Worm (Caenorhabditis elegans) whole organism, mixed stage, embryonic: ENCODE measurements around the gene F16B4.6.

ENCODE experiments used
- M03D4.4 ChIP-seq: sonication (generic microtip); optimal IDR thresholded peaks from 2 replicates; lab custom pipeline; 2017; ENCODE audit warnings: mild to moderate bottlenecking, missing genetic modification characterization, missing compliant biosample characterization
- blmp-1 ChIP-seq: fragments of 150-350 bp; optimal IDR thresholded peaks from 2 replicates; lab custom pipeline; 2014; ENCODE audit warnings: missing biosample characterization, missing genetic modification characterization
- elt-3 ChIP-seq: fragments of 150-350 bp; optimal IDR thresholded peaks from 2 replicates; lab custom pipeline; 2014; ENCODE audit warnings: missing biosample characterization, missing genetic modification characterization
- lin-13 ChIP-seq: fragments of 150-350 bp; optimal IDR thresholded peaks from 2 replicates; lab custom pipeline; 2014; ENCODE audit warnings: missing biosample characterization, missing genetic modification characterization
- mab-5 ChIP-seq: fragments of 150-350 bp; optimal IDR thresholded peaks from 2 replicates; lab custom pipeline; 2014; ENCODE audit warnings: missing biosample characterization, missing genetic modification characterization
- nhr-2 ChIP-seq: fragments of 150-350 bp; optimal IDR thresholded peaks from 2 replicates; lab custom pipeline; 2014; ENCODE audit warnings: missing biosample characterization, missing genetic modification characterization
- nhr-76 ChIP-seq: sonication (generic microtip); optimal IDR thresholded peaks from 2 replicates; lab custom pipeline; 2017; ENCODE audit warnings: missing biosample characterization, missing genetic modification characterization
- pha-4 ChIP-seq: fragments of 150-350 bp; optimal IDR thresholded peaks from 2 replicates; lab custom pipeline; 2018; ENCODE audit warnings: missing biosample characterization, missing genetic modification reagents, missing genetic modification characterization
- sem-2 ChIP-seq: fragments of 200-800 bp; sonication (Bioruptor generic); optimal IDR thresholded peaks from 2 replicates; lab custom pipeline; 2018; ENCODE audit warnings: mild to moderate bottlenecking, missing genetic modification characterization, missing compliant biosample characterization
- snpc-4 ChIP-seq: fragments of 150-350 bp; optimal IDR thresholded peaks from 2 replicates; lab custom pipeline; 2014; ENCODE audit warnings: missing biosample characterization, missing genetic modification characterization
- sptf-1 ChIP-seq: sonication (generic microtip); optimal IDR thresholded peaks from 2 replicates; lab custom pipeline; 2017; ENCODE audit warnings: mild to moderate bottlenecking, missing genetic modification characterization, moderate library complexity, missing compliant biosample characterization
- unc-62 ChIP-seq: fragments of 150-350 bp; optimal IDR thresholded peaks from 2 replicates; lab custom pipeline; 2014; ENCODE audit warnings: missing biosample characterization, missing genetic modification reagents, missing genetic modification characterization
- ztf-11 ChIP-seq: fragments of 150-350 bp; optimal IDR thresholded peaks from 2 replicates; lab custom pipeline; 2014; ENCODE audit warnings: missing biosample characterization, missing genetic modification characterization

DNA sequence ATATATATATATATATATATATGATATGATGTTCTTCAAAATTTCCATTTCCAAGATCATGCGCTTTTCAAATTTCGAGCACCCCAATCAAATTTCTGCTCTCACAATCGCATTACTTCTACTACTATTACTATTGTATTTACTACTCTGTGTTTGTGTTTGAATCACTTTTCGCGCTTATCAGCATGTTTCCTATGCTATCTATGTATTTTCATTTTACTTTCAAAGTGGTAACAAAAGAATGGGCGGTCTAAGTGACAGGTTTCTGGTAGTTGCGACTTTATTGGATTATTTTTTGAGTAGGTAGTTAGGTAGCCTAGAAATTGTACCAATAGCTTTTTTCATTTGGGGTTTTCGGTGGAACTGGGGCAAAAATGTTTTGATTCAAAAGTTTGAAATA lies 28.9 kb upstream of the F16B4.6 start:
- TF ChIP-seq snpc-4 (tag; lab: Kevin White, UChicago) = no peak
- TF ChIP-seq blmp-1 (tag; lab: Kevin White, UChicago) = no peak
- TF ChIP-seq sptf-1 (tag; lab: Kevin White, UChicago) = no peak
- no peak for TF ChIP-seq ztf-11 (tag; lab: Kevin White, UChicago)
- TF ChIP-seq M03D4.4 (tag; lab: Kevin White, UChicago) = no peak
- no peak for TF ChIP-seq pha-4
- TF ChIP-seq nhr-76 (tag; lab: Kevin White, UChicago) = no peak
- no peak for TF ChIP-seq nhr-2 (tag; lab: Kevin White, UChicago)
- no peak for TF ChIP-seq sem-2
- no peak for TF ChIP-seq elt-3 (tag; lab: Kevin White, UChicago)
- no peak for TF ChIP-seq lin-13 (tag; lab: Kevin White, UChicago)
- TF ChIP-seq mab-5 = no peak
- no peak for TF ChIP-seq unc-62 (GFP tag; lab: Kevin White, UChicago)
